Worm (Caenorhabditis elegans): ENCODE results near the gene mstr-2.

Gene mstr-2

DNA sequence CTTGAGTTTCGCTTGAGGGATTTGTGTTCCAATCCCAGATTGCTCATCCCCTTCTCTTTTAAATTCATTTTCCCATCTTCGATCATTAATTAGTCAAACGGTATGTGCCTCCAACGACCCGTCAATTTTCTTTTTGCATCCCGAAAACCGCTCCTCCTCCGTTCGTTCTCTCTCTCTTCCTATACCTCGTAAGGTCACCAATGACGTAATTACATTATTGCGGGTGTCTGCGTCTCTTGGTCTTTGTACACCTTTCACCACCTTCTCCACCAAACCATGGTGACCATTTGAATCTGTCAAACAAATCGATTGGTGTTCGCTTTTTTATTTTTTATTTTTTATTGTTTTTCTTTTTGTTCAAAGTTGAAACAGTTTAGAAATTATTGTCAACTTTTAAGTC lies 46.3 kb downstream of the mstr-2 start:
- no peak for TF ChIP-seq hnd-1 (tag; optimal IDR thresholded peaks at IDR 0.05)
- TF ChIP-seq hmg-4 (GFP tag; optimal IDR thresholded peaks at IDR 0.05): peak; percentile 5

DNA sequence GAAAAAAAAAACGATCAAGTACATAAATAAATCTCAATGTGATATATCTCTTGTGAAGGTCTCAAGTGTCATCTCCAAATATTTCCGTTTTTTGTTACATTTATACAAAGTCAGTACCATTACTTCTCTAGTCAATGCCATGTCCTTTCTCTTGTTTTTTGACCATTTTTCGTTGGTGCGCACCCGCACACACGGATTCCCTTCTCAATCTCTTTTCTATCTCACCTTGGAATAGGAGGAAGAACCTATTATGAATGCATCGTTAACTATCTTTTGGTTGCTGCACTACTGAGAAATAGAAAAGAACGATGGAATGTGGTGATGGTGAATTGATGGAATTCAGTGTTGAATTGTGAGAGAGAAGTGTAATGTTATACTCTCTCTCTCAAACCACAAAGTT lies 48.9 kb downstream of the mstr-2 start:
- no peak for TF ChIP-seq B0310.2 (tag; optimal IDR thresholded peaks at IDR 0.05)
- TF ChIP-seq hnd-1 (tag; optimal IDR thresholded peaks at IDR 0.05): no peak
- no peak for TF ChIP-seq scrt-1 (GFP tag; IDR thresholded peaks at IDR 0.05)
- no peak for TF ChIP-seq ets-7 (tag; optimal IDR thresholded peaks at IDR 0.05)
- no peak for TF ChIP-seq tbx-11 (GFP tag; IDR thresholded peaks at IDR 0.05)
- no peak for TF ChIP-seq ceh-13 (GFP tag; optimal IDR thresholded peaks at IDR 0.05)
- no peak for TF ChIP-seq ceh-36 (tag; optimal IDR thresholded peaks at IDR 0.05)
- TF ChIP-seq pes-1 (GFP tag; IDR thresholded peaks at IDR 0.05): no peak
- no peak for TF ChIP-seq hmg-4 (GFP tag; optimal IDR thresholded peaks at IDR 0.05)
- TF ChIP-seq tra-4 (tag; optimal IDR thresholded peaks at IDR 0.05): no peak
- TF ChIP-seq aly-1 (tag; optimal IDR thresholded peaks at IDR 0.05): no peak
- TF ChIP-seq ama-1 (optimal IDR thresholded peaks at IDR 0.05): no peak
- TF ChIP-seq flt-1 (GFP tag; IDR thresholded peaks at IDR 0.05): no peak
- no peak for TF ChIP-seq sea-1 (GFP tag; conservative IDR thresholded peaks at IDR 0.05)
- no peak for TF ChIP-seq F13C5.2 (tag; optimal IDR thresholded peaks at IDR 0.05)
- TF ChIP-seq hmbx-1 (tag; optimal IDR thresholded peaks at IDR 0.05): no peak
- TF ChIP-seq tbx-37 (GFP tag; conservative IDR thresholded peaks at IDR 0.05): no peak

DNA sequence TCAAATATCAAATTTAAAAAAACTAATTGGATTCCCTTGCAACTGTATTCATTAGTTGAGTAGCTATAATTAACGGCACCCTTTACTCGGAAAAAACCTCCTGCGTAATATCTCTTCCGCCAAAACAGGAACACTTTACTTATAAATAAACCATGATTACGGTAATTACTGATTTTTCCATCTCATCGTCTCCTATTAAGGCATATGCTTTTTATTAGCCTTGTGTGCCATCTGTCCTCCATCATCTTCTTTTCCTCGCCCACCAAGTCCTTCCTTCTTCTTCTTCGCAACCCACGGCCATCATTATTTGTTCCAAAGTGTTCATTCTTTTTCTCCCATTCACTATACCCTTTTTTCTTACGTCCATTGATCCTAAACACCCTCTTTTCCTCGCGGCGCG lies 50.5 kb downstream of the mstr-2 start:
- TF ChIP-seq B0310.2 (tag; optimal IDR thresholded peaks at IDR 0.05) (no peak), tbx-37 (GFP tag; conservative IDR thresholded peaks at IDR 0.05) (no peak), tbx-11 (GFP tag; IDR thresholded peaks at IDR 0.05) (no peak), hmg-4 (GFP tag; optimal IDR thresholded peaks at IDR 0.05) (peak; percentile 30)

DNA sequence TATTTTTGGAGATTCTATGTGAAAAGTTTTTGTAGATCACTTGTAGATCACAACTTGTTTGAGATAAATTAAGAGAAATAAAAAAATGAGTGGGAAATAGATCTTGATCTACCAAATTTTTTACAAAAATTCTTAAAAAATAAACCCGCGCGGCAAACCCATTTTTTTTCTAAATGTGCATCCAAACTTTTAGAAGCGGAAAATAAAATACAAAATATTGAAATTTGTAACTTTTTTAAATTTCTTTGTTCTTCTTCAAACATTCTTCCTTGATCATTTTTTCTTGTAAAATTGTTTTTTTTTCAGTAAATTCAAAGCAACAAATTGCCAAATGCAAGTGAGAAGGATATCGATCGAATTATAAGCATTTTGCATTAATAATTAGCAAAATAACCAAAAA lies 51.1 kb downstream of the mstr-2 start, which contains the start of gene cdh-4:
cdh-4 (plus strand) TSS at position 301 of the 400 bp plus-strand sequence.
- TF ChIP-seq flt-1 (GFP tag; IDR thresholded peaks at IDR 0.05): no peak
- no peak for TF ChIP-seq hnd-1 (tag; optimal IDR thresholded peaks at IDR 0.05)
- TF ChIP-seq hmg-4 (GFP tag; optimal IDR thresholded peaks at IDR 0.05): no peak
- no peak for TF ChIP-seq tbx-11 (GFP tag; IDR thresholded peaks at IDR 0.05)
- no peak for TF ChIP-seq ama-1 (optimal IDR thresholded peaks at IDR 0.05)
- no peak for TF ChIP-seq hmbx-1 (tag; optimal IDR thresholded peaks at IDR 0.05)
- no peak for TF ChIP-seq sea-1 (GFP tag; conservative IDR thresholded peaks at IDR 0.05)
- TF ChIP-seq aly-1 (tag; optimal IDR thresholded peaks at IDR 0.05): no peak
- no peak for TF ChIP-seq ets-7 (tag; optimal IDR thresholded peaks at IDR 0.05)
- no peak for TF ChIP-seq tbx-37 (GFP tag; conservative IDR thresholded peaks at IDR 0.05)
